Worm (Caenorhabditis elegans) whole organism, late embryonic: Measurements from ENCODE around the gene C18H9.1.

ENCODE experiments used
- C08G9.2 ChIP-seq: sonication (generic microtip); optimal IDR thresholded peaks from 2 replicates; lab custom pipeline; 2016; ENCODE audit warnings: mild to moderate bottlenecking, missing genetic modification characterization, moderate library complexity, missing compliant biosample characterization
- C38D4.7 ChIP-seq: fragments of 200-800 bp; sonication (Bioruptor generic); optimal IDR thresholded peaks from 2 replicates; lab custom pipeline; 2018; ENCODE audit warnings: mild to moderate bottlenecking, missing genetic modification characterization, moderate library complexity, missing compliant biosample characterization
- F13H6.1 ChIP-seq: sonication (generic microtip); optimal IDR thresholded peaks from 2 replicates; lab custom pipeline; 2016; ENCODE audit warnings: missing genetic modification characterization, missing compliant biosample characterization
- K02D7.2 ChIP-seq: sonication (generic microtip); optimal IDR thresholded peaks from 2 replicates; lab custom pipeline; 2017; ENCODE audit warnings: mild to moderate bottlenecking, missing genetic modification characterization, missing compliant biosample characterization
- K09A11.1 ChIP-seq: sonication (generic microtip); optimal IDR thresholded peaks from 2 replicates; lab custom pipeline; 2017; ENCODE audit warnings: antibody characterized with exemption, mild to moderate bottlenecking, missing genetic modification characterization, missing compliant biosample characterization; ENCODE audit not compliant: insufficient read depth
- T23F11.4 ChIP-seq: fragments of 200-800 bp; sonication (Bioruptor generic); optimal IDR thresholded peaks from 2 replicates; lab custom pipeline; 2018; ENCODE audit warnings: mild to moderate bottlenecking, missing genetic modification characterization, missing compliant biosample characterization
- Y22D7AL.16 ChIP-seq: sonication (generic microtip); optimal IDR thresholded peaks from 2 replicates; lab custom pipeline; 2016; ENCODE audit warnings: missing genetic modification characterization, missing compliant biosample characterization
- ahr-1 ChIP-seq: sonication (generic microtip); optimal IDR thresholded peaks from 2 replicates; lab custom pipeline; 2016; ENCODE audit warnings: missing genetic modification characterization, missing compliant biosample characterization
- ceh-18 ChIP-seq: sonication (generic microtip); optimal IDR thresholded peaks from 2 replicates; lab custom pipeline; 2016; ENCODE audit warnings: missing genetic modification characterization, missing compliant biosample characterization
- ceh-19 ChIP-seq: fragments of 200-800 bp; sonication (Bioruptor generic); optimal IDR thresholded peaks from 2 replicates; lab custom pipeline; 2018; ENCODE audit warnings: mild to moderate bottlenecking, missing genetic modification characterization, missing compliant biosample characterization
- ceh-24 ChIP-seq: sonication (generic microtip); optimal IDR thresholded peaks from 2 replicates; lab custom pipeline; 2016; ENCODE audit warnings: mild to moderate bottlenecking, missing genetic modification characterization, missing compliant biosample characterization
- ceh-30 ChIP-seq: fragments of 150-350 bp; optimal IDR thresholded peaks from 2 replicates; lab custom pipeline; 2014; ENCODE audit warnings: missing biosample characterization, missing genetic modification characterization
- ceh-45 ChIP-seq: fragments of 200-800 bp; sonication (Bioruptor generic); IDR thresholded peaks from 2 replicates; pipeline ENCODE4 v1.3.6; 2022; ENCODE audit warnings: missing genetic modification reagents, missing genetic modification characterization, missing compliant biosample characterization
- dmd-4 ChIP-seq: sonication (generic microtip); optimal IDR thresholded peaks from 2 replicates; lab custom pipeline; 2016; ENCODE audit warnings: borderline replicate concordance, missing genetic modification characterization, missing compliant biosample characterization
- elt-2 ChIP-seq: sonication (generic microtip); optimal IDR thresholded peaks from 2 replicates; lab custom pipeline; 2016; ENCODE audit warnings: missing genetic modification reagents, missing genetic modification characterization, missing compliant biosample characterization
- elt-4 ChIP-seq: sonication (generic microtip); optimal IDR thresholded peaks from 2 replicates; lab custom pipeline; 2016; ENCODE audit warnings: missing genetic modification characterization, missing compliant biosample characterization
- ets-4 ChIP-seq: sonication (generic microtip); optimal IDR thresholded peaks from 2 replicates; lab custom pipeline; 2016; ENCODE audit warnings: missing genetic modification characterization, missing compliant biosample characterization
- eyg-1 ChIP-seq: sonication (generic microtip); optimal IDR thresholded peaks from 2 replicates; lab custom pipeline; 2016; ENCODE audit warnings: missing genotype, missing genetic modification characterization, missing compliant biosample characterization
- fax-1 ChIP-seq: sonication (generic microtip); optimal IDR thresholded peaks from 2 replicates; lab custom pipeline; 2016; ENCODE audit warnings: missing genotype, missing genetic modification characterization, missing compliant biosample characterization
- fkh-6 ChIP-seq: sonication (generic microtip); optimal IDR thresholded peaks from 2 replicates; lab custom pipeline; 2016; ENCODE audit warnings: missing genetic modification characterization, missing compliant biosample characterization
- hlh-13 ChIP-seq: fragments of 200-800 bp; sonication (Bioruptor generic); optimal IDR thresholded peaks from 2 replicates; lab custom pipeline; 2018; ENCODE audit warnings: mild to moderate bottlenecking, missing genetic modification characterization, missing compliant biosample characterization
- hlh-6 ChIP-seq: sonication (generic microtip); optimal IDR thresholded peaks from 2 replicates; lab custom pipeline; 2016; ENCODE audit warnings: missing genotype, missing genetic modification characterization, missing compliant biosample characterization
- hlh-8 ChIP-seq: sonication (generic microtip); optimal IDR thresholded peaks from 2 replicates; lab custom pipeline; 2016; ENCODE audit warnings: missing genotype, missing genetic modification characterization, missing compliant biosample characterization
- lim-6 ChIP-seq: sonication (generic microtip); optimal IDR thresholded peaks from 2 replicates; lab custom pipeline; 2016; ENCODE audit warnings: missing genetic modification characterization, missing compliant biosample characterization
- lin-11 ChIP-seq: fragments of 200-800 bp; sonication (Bioruptor generic); optimal IDR thresholded peaks from 2 replicates; lab custom pipeline; 2018; ENCODE audit warnings: mild to moderate bottlenecking, missing genetic modification characterization, missing compliant biosample characterization
- madf-2 ChIP-seq: sonication (generic microtip); optimal IDR thresholded peaks from 2 replicates; lab custom pipeline; 2017; ENCODE audit warnings: missing genetic modification characterization, missing compliant biosample characterization
- mec-3 ChIP-seq: sonication (generic microtip); optimal IDR thresholded peaks from 2 replicates; lab custom pipeline; 2016; ENCODE audit warnings: borderline replicate concordance, missing genetic modification characterization, missing compliant biosample characterization
- nfya-1 ChIP-seq: sonication (generic microtip); optimal IDR thresholded peaks from 2 replicates; lab custom pipeline; 2017; ENCODE audit warnings: missing genetic modification characterization, mild to moderate bottlenecking, missing compliant biosample characterization, antibody characterized with exemption, moderate library complexity
- nhr-11 ChIP-seq: fragments of 150-350 bp; optimal IDR thresholded peaks from 2 replicates; lab custom pipeline; 2014; ENCODE audit warnings: missing biosample characterization, missing genetic modification characterization
- nhr-232 ChIP-seq: sonication (generic microtip); optimal IDR thresholded peaks from 2 replicates; lab custom pipeline; 2016; ENCODE audit warnings: missing genetic modification characterization, missing compliant biosample characterization
- pat-9 ChIP-seq: fragments of 200-800 bp; sonication (Bioruptor generic); optimal IDR thresholded peaks from 2 replicates; lab custom pipeline; 2018; ENCODE audit warnings: mild to moderate bottlenecking, missing genetic modification characterization, moderate library complexity, missing compliant biosample characterization
- pax-1 ChIP-seq: fragments of 150-350 bp; optimal IDR thresholded peaks from 2 replicates; lab custom pipeline; 2014; ENCODE audit warnings: missing biosample characterization, missing genetic modification characterization
- pha-2 ChIP-seq: sonication (generic microtip); optimal IDR thresholded peaks from 2 replicates; lab custom pipeline; 2017; ENCODE audit warnings: mild to moderate bottlenecking, missing genetic modification characterization, missing compliant biosample characterization
- pqm-1 ChIP-seq: sonication (generic microtip); optimal IDR thresholded peaks from 2 replicates; lab custom pipeline; 2016; ENCODE audit warnings: missing genetic modification characterization, missing compliant biosample characterization
- ref-2 ChIP-seq: sonication (generic microtip); optimal IDR thresholded peaks from 2 replicates; lab custom pipeline; 2016; ENCODE audit warnings: missing genetic modification characterization, missing compliant biosample characterization
- rnt-1 ChIP-seq: sonication (generic microtip); optimal IDR thresholded peaks from 2 replicates; lab custom pipeline; 2016; ENCODE audit warnings: missing genetic modification characterization, missing compliant biosample characterization
- sox-4 ChIP-seq: sonication (generic microtip); optimal IDR thresholded peaks from 2 replicates; lab custom pipeline; 2017; ENCODE audit warnings: mild to moderate bottlenecking, missing genetic modification characterization, inconsistent platforms, missing compliant biosample characterization
- syd-9 ChIP-seq: sonication (generic microtip); optimal IDR thresholded peaks from 2 replicates; lab custom pipeline; 2016; ENCODE audit warnings: mild to moderate bottlenecking, missing genetic modification characterization, moderate library complexity, missing compliant biosample characterization
- tbx-2 ChIP-seq: sonication (generic microtip); optimal IDR thresholded peaks from 2 replicates; lab custom pipeline; 2016; ENCODE audit warnings: missing genetic modification characterization, missing compliant biosample characterization
- tbx-7 ChIP-seq: sonication (generic microtip); optimal IDR thresholded peaks from 2 replicates; lab custom pipeline; 2016; ENCODE audit warnings: missing genotype, missing genetic modification characterization, missing compliant biosample characterization
- ttx-3 ChIP-seq: sonication (generic microtip); optimal IDR thresholded peaks from 2 replicates; lab custom pipeline; 2016; ENCODE audit warnings: missing genetic modification reagents, missing genetic modification characterization, missing compliant biosample characterization
- unc-3 ChIP-seq, 2 experiments: fragments of 200-800 bp in 1 of 2; sonication (Bioruptor generic) in 1 of 2; sonication (generic microtip) in 1 of 2; conservative IDR thresholded peaks in 1 of 2; optimal IDR thresholded peaks in 1 of 2; 2 replicates each; pipeline versions ENCODE4 v1.3.6 to Lab custom; 2016 to 2022; ENCODE audit warnings: missing compliant biosample characterization in 2 of 2, missing genetic modification characterization in 2 of 2, missing genetic modification reagents in 1 of 2
- unc-42 ChIP-seq: sonication (generic microtip); optimal IDR thresholded peaks from 2 replicates; lab custom pipeline; 2016; ENCODE audit warnings: missing genotype, missing genetic modification characterization, missing compliant biosample characterization
- zip-5 ChIP-seq: sonication (generic microtip); optimal IDR thresholded peaks from 2 replicates; lab custom pipeline; 2016; ENCODE audit warnings: missing genetic modification characterization, missing compliant biosample characterization

Gene C18H9.1

ce11 chrII:6734674-6735073 is 35.8 kb downstream of the C18H9.1 start, which contains the start of gene T14B4.3 (continued):
- TF ChIP-seq K09A11.1 (tag; lab: Kevin White, UChicago) (no peak), lin-11 (tag; lab: Kevin White, UChicago) (no peak), tbx-7 (tag; lab: Kevin White, UChicago) (peak; percentile 74), ahr-1 (tag; lab: Kevin White, UChicago) (peak; percentile 50), pax-1 (tag; lab: Kevin White, UChicago) (peak; percentile 6), eyg-1 (no peak), ceh-30 (tag; lab: Kevin White, UChicago) (no peak), zip-5 (tag; lab: Kevin White, UChicago) (peak; percentile 73), pat-9 (no peak), unc-42 (tag; lab: Kevin White, UChicago) (peak; percentile 44), C38D4.7 (GFP tag; lab: Kevin White, UChicago) (no peak), elt-2 (peak; percentile 71), Y22D7AL.16 (tag; lab: Kevin White, UChicago) (no peak), fkh-6 (tag; lab: Kevin White, UChicago) (peak; percentile 61), madf-2 (no peak), ceh-19 (GFP tag; lab: Kevin White, UChicago) (no peak), ttx-3 (tag; lab: Kevin White, UChicago) (no peak), mec-3 (no peak), F13H6.1 (peak; percentile 67), syd-9 (peak; percentile 43), ceh-24 (no peak), ceh-45 (GFP tag; lab: Robert Waterston, UW) (no peak), ceh-18 (tag; lab: Kevin White, UChicago) (peak; percentile 44), rnt-1 (tag; lab: Kevin White, UChicago) (peak; percentile 49), hlh-13 (GFP tag; lab: Kevin White, UChicago) (no peak), nhr-232 (no peak), nhr-11 (tag; lab: Kevin White, UChicago) (no peak)
- TF ChIP-seq, all 69 proteins: peak for 25

- TF ChIP-seq fkh-6 (tag; lab: Kevin White, UChicago) (no peak), ceh-30 (tag; lab: Kevin White, UChicago) (no peak), pqm-1 (tag; lab: Kevin White, UChicago) (no peak), tbx-2 (tag; lab: Kevin White, UChicago) (no peak), zip-5 (tag; lab: Kevin White, UChicago) (no peak), pha-2 (no peak), K02D7.2 (tag; lab: Kevin White, UChicago) (no peak), elt-4 (tag; lab: Kevin White, UChicago) (no peak), elt-2 (no peak), nfya-1 (tag; lab: Kevin White, UChicago) (no peak), F13H6.1 (no peak), pat-9 (no peak), unc-3 (GFP tag; conservative IDR thresholded peaks at IDR 0.05; lab: Robert Waterston, UW) (no peak), unc-3 (tag; optimal IDR thresholded peaks at IDR 0.05; lab: Kevin White, UChicago) (no peak)
Measured at ce11 chrII:6736066-6736465, 37.2 kb downstream of the C18H9.1 start, which contains the start of gene mrps-18.C. Gene mrps-18.C (plus strand): TSS chrII:6736203.

- TF ChIP-seq ceh-24 (no peak), eyg-1 (no peak), ceh-18 (tag; lab: Kevin White, UChicago) (no peak), T23F11.4 (GFP tag; lab: Kevin White, UChicago) (no peak), hlh-13 (GFP tag; lab: Kevin White, UChicago) (no peak), lin-11 (tag; lab: Kevin White, UChicago) (no peak), sox-4 (tag; lab: Kevin White, UChicago) (no peak)
Measured at ce11 chrII:6736604-6737003, 37.7 kb downstream of the C18H9.1 start, which contains the start of gene T14B4.1. Gene T14B4.1 (plus strand): TSS chrII:6736904.

- peak; percentile 85 for TF ChIP-seq unc-42 (tag; lab: Kevin White, UChicago)
- TF ChIP-seq K02D7.2 (tag; lab: Kevin White, UChicago), result no peak
- TF ChIP-seq nfya-1 (tag; lab: Kevin White, UChicago), result peak; percentile 1
- no peak for TF ChIP-seq pha-2
- peak; percentile 59 for TF ChIP-seq fkh-6 (tag; lab: Kevin White, UChicago)
- TF ChIP-seq ceh-19 (GFP tag; lab: Kevin White, UChicago), result peak; percentile 67
- no peak for TF ChIP-seq unc-3 (GFP tag; conservative IDR thresholded peaks at IDR 0.05; lab: Robert Waterston, UW)
- peak; percentile 64 for TF ChIP-seq unc-3 (tag; optimal IDR thresholded peaks at IDR 0.05; lab: Kevin White, UChicago)
- TF ChIP-seq lim-6 (tag; lab: Kevin White, UChicago), result peak; percentile 74
- peak; percentile 91 for TF ChIP-seq fax-1 (tag; lab: Kevin White, UChicago)
- peak; percentile 72 for TF ChIP-seq dmd-4
- TF ChIP-seq rnt-1 (tag; lab: Kevin White, UChicago), result peak; percentile 91
- TF ChIP-seq ref-2, result peak; percentile 95
- TF ChIP-seq ets-4 (tag; lab: Kevin White, UChicago), result peak; percentile 76
- peak; percentile 76 for TF ChIP-seq hlh-8 (tag; lab: Kevin White, UChicago)
- no peak for TF ChIP-seq ceh-45 (GFP tag; lab: Robert Waterston, UW)
- peak; percentile 9 for TF ChIP-seq madf-2
- peak; percentile 93 for TF ChIP-seq C08G9.2
- peak; percentile 39 for TF ChIP-seq hlh-6 (tag; lab: Kevin White, UChicago)
- no peak for TF ChIP-seq K09A11.1 (tag; lab: Kevin White, UChicago)
Measured at ce11 chrII:6741428-6741827, 42.5 kb downstream of the C18H9.1 start, which contains the start of gene exos-8. Gene exos-8 (plus strand): TSS chrII:6741691.
